Fruit fly (Drosophila melanogaster) whole organism, adult: ENCODE measurements around the gene Acbp4.

Experiments
- CG11617 ChIP-seq: fragments of 200-800 bp; sonication (Bioruptor generic); optimal IDR thresholded peaks from 2 replicates; lab custom pipeline; 2017; ENCODE audit warnings: mild to moderate bottlenecking, missing biosample characterization, missing genetic modification reagents, missing genetic modification characterization
- CG12768 ChIP-seq: fragments of 200-800 bp; sonication (Bioruptor generic); optimal IDR thresholded peaks from 2 replicates; lab custom pipeline; 2017; ENCODE audit warnings: missing biosample characterization, missing genetic modification characterization, mild to moderate bottlenecking, moderate library complexity, missing genetic modification reagents
- CG1620 ChIP-seq: fragments of 200-800 bp; sonication (Bioruptor generic); optimal IDR thresholded peaks from 2 replicates; lab custom pipeline; 2016; ENCODE audit warnings: missing biosample characterization, missing genetic modification characterization
- Clk ChIP-seq: fragments of 200-800 bp; sonication (Bioruptor generic); optimal IDR thresholded peaks from 2 replicates; lab custom pipeline; 2017; ENCODE audit warnings: missing biosample characterization, missing genetic modification characterization
- cic ChIP-seq: fragments of 200-800 bp; sonication (Bioruptor generic); optimal IDR thresholded peaks from 2 replicates; lab custom pipeline; 2017; ENCODE audit warnings: missing biosample characterization, mild to moderate bottlenecking, missing genetic modification characterization, moderate library complexity
- cnc ChIP-seq, 2 experiments: fragments of >200 bp; optimal IDR thresholded peaks; 2 replicates each; lab custom pipeline; 2017
- kay ChIP-seq: fragments of 200-800 bp; sonication (Bioruptor generic); peaks from one replicate; lab custom pipeline; 2016; ENCODE audit warnings: missing biosample characterization, missing genetic modification characterization, borderline replicate concordance

- no peak for TF ChIP-seq CG12768
- no peak for TF ChIP-seq cic (GFP tag; lab: Kevin White, UChicago)
- TF ChIP-seq CG1620 (GFP tag; lab: Kevin White, UChicago): no peak
- TF ChIP-seq cnc (optimal IDR thresholded peaks at IDR 0.05; lab: Kevin White, UChicago): no peak
- TF ChIP-seq CG11617: no peak
- no peak for TF ChIP-seq Clk (GFP tag; lab: Kevin White, UChicago)
- TF ChIP-seq kay (GFP tag; lab: Kevin White, UChicago): no peak
Measured at dm6 chr3L:7151521-7152465, 23.7 kb upstream of the Acbp4 start.
